Fruit fly (Drosophila melanogaster) whole organism, embryonic: Measurements from ENCODE around the gene CG12106.

Experiments
- B-H1 ChIP-seq: fragments of 200-800 bp; sonication (Bioruptor generic); IDR thresholded peaks from 3 replicates; pipeline ENCODE4 v1.3.6; 2022; ENCODE audit warnings: missing biosample characterization, missing genetic modification characterization
- Bdp1 ChIP-seq: fragments of 200-800 bp; sonication (Bioruptor generic); optimal IDR thresholded peaks from 3 replicates; lab custom pipeline; 2016; ENCODE audit warnings: missing biosample characterization, missing genetic modification characterization
- CG10321 ChIP-seq: fragments of 200-800 bp; sonication (Bioruptor generic); IDR thresholded peaks from 2 replicates; pipeline ENCODE4 v1.3.6; 2022; ENCODE audit warnings: missing biosample characterization, missing genetic modification characterization
- CG10565 ChIP-seq: fragments of 200-800 bp; sonication (Bioruptor generic); optimal IDR thresholded peaks from 3 replicates; lab custom pipeline; 2016; ENCODE audit warnings: missing biosample characterization, mild to moderate bottlenecking, missing genetic modification characterization
- CG11560 ChIP-seq: fragments of 200-800 bp; sonication (Bioruptor generic); IDR thresholded peaks from 3 replicates; pipeline ENCODE4 v1.3.6; 2022; ENCODE audit warnings: missing biosample characterization, missing genetic modification characterization
- CG11723 ChIP-seq: fragments of 200-800 bp; sonication (Bioruptor generic); optimal IDR thresholded peaks from 2 replicates; lab custom pipeline; 2017; ENCODE audit warnings: missing biosample characterization, mild to moderate bottlenecking, missing genetic modification characterization
- CG12104 ChIP-seq: fragments of 200-800 bp; sonication (Bioruptor generic); optimal IDR thresholded peaks from 3 replicates; lab custom pipeline; 2016; ENCODE audit warnings: missing biosample characterization, missing genetic modification characterization
- CG12391 ChIP-seq: fragments of 200-800 bp; sonication (Bioruptor generic); optimal IDR thresholded peaks from 3 replicates; lab custom pipeline; 2018; ENCODE audit warnings: missing biosample characterization, mild to moderate bottlenecking, missing genetic modification characterization, moderate library complexity
- CG12769 ChIP-seq: fragments of 200-800 bp; sonication (Bioruptor generic); optimal IDR thresholded peaks from 2 replicates; lab custom pipeline; 2019; ENCODE audit warnings: missing biosample characterization, mild to moderate bottlenecking, missing genetic modification characterization, moderate library complexity
- CG15514 ChIP-seq: fragments of 200-800 bp; sonication (Bioruptor generic); optimal IDR thresholded peaks from 3 replicates; lab custom pipeline; 2017; ENCODE audit warnings: missing biosample characterization, missing genetic modification characterization, mild to moderate bottlenecking, moderate library complexity, missing genetic modification reagents
- CG17829 ChIP-seq: fragments of 200-800 bp; optimal IDR thresholded peaks from 2 replicates; lab custom pipeline; 2019; ENCODE audit warnings: missing biosample characterization, mild to moderate bottlenecking, missing genetic modification characterization, moderate library complexity
- CG18011 ChIP-seq: fragments of 200-800 bp; sonication (Bioruptor generic); optimal IDR thresholded peaks from 2 replicates; lab custom pipeline; 2017; ENCODE audit warnings: missing biosample characterization, missing genetic modification characterization, mild to moderate bottlenecking, moderate library complexity, missing genotype
- CG2199 ChIP-seq: fragments of 200-800 bp; sonication (Bioruptor generic); IDR thresholded peaks from 3 replicates; pipeline ENCODE4 v1.3.6; 2022; ENCODE audit warnings: missing biosample characterization, missing genetic modification characterization
- CG30020 ChIP-seq: fragments of 200-800 bp; optimal IDR thresholded peaks from 2 replicates; lab custom pipeline; 2019; ENCODE audit warnings: missing biosample characterization, mild to moderate bottlenecking, missing genetic modification characterization, moderate library complexity
- CG3163 ChIP-seq: fragments of 200-800 bp; sonication (Bioruptor generic); optimal IDR thresholded peaks from 3 replicates; lab custom pipeline; 2016; ENCODE audit warnings: missing biosample characterization, missing genetic modification characterization
- CG32767 ChIP-seq: fragments of 200-800 bp; sonication (Bioruptor generic); IDR thresholded peaks from 2 replicates; pipeline ENCODE4 v1.3.6; 2022; ENCODE audit warnings: missing biosample characterization, missing genetic modification characterization
- CG6765 ChIP-seq: fragments of 200-800 bp; sonication (Bioruptor generic); optimal IDR thresholded peaks from 3 replicates; lab custom pipeline; 2017; ENCODE audit warnings: missing biosample characterization, mild to moderate bottlenecking, missing genetic modification characterization
- CG6791 ChIP-seq: fragments of 200-800 bp; sonication (Bioruptor generic); IDR thresholded peaks from 3 replicates; pipeline ENCODE4 v1.3.6; 2022; ENCODE audit warnings: missing biosample characterization, missing genetic modification characterization; ENCODE audit not compliant: partially characterized antibody
- Chrac-16 ChIP-seq: fragments of 200-800 bp; sonication (Bioruptor generic); optimal IDR thresholded peaks from 3 replicates; lab custom pipeline; 2016; ENCODE audit warnings: missing biosample characterization, missing genetic modification characterization
- D19A ChIP-seq: fragments of 200-800 bp; optimal IDR thresholded peaks from 3 replicates; lab custom pipeline; 2019; ENCODE audit warnings: missing biosample characterization, mild to moderate bottlenecking, missing genetic modification characterization, moderate library complexity
- Deaf1 ChIP-seq: fragments of 200-800 bp; optimal IDR thresholded peaks from 3 replicates; lab custom pipeline; 2019; ENCODE audit warnings: missing biosample characterization, mild to moderate bottlenecking, missing genetic modification characterization, moderate library complexity
- Dip3 ChIP-seq: fragments of 200-800 bp; sonication (Bioruptor generic); optimal IDR thresholded peaks from 3 replicates; lab custom pipeline; 2016; ENCODE audit warnings: missing biosample characterization, missing genetic modification characterization
- Ets65A ChIP-seq: fragments of 200-800 bp; sonication (Bioruptor generic); peaks from one replicate; lab custom pipeline; 2016; ENCODE audit warnings: missing biosample characterization, missing genetic modification characterization
- HLH3B ChIP-seq: fragments of 200-800 bp; sonication (Bioruptor generic); IDR thresholded peaks from 2 replicates; pipeline ENCODE4 v1.3.6; 2022; ENCODE audit warnings: missing biosample characterization, missing genetic modification characterization
- Hand ChIP-seq: fragments of 200-800 bp; sonication (Bioruptor generic); optimal IDR thresholded peaks from 2 replicates; lab custom pipeline; 2017; ENCODE audit warnings: mild to moderate bottlenecking, missing biosample characterization, missing genetic modification reagents, missing genetic modification characterization
- Hmr ChIP-seq: fragments of 200-800 bp; sonication (Bioruptor generic); optimal IDR thresholded peaks from 3 replicates; lab custom pipeline; 2017; ENCODE audit warnings: mild to moderate bottlenecking, missing biosample characterization, missing genetic modification reagents, missing genetic modification characterization
- Hsf ChIP-seq: fragments of 200-800 bp; sonication (Bioruptor generic); optimal IDR thresholded peaks from 3 replicates; lab custom pipeline; 2016; ENCODE audit warnings: missing biosample characterization, missing genetic modification characterization
- Kr ChIP-seq: fragments of 200-800 bp; sonication (Bioruptor generic); optimal IDR thresholded peaks from 2 replicates; lab custom pipeline; 2017; ENCODE audit warnings: missing biosample characterization, mild to moderate bottlenecking, missing genetic modification characterization
- MESR4 ChIP-seq: fragments of 200-800 bp; sonication (Bioruptor generic); optimal IDR thresholded peaks from 2 replicates; lab custom pipeline; 2018; ENCODE audit warnings: missing biosample characterization, mild to moderate bottlenecking, missing genetic modification characterization, moderate library complexity
- Med ChIP-seq: fragments of 200-800 bp; sonication (Bioruptor generic); peaks from one replicate; lab custom pipeline; 2016; ENCODE audit warnings: missing biosample characterization, missing genetic modification characterization, mild to moderate bottlenecking, inconsistent platforms, moderate library complexity
- NC2β ChIP-seq: fragments of 200-800 bp; sonication (Bioruptor generic); optimal IDR thresholded peaks from 2 replicates; lab custom pipeline; 2016; ENCODE audit warnings: missing biosample characterization, missing genetic modification characterization
- Scr ChIP-seq: fragments of 200-800 bp; sonication (Bioruptor generic); IDR thresholded peaks from 2 replicates; pipeline ENCODE4 v1.3.6; 2022; ENCODE audit warnings: missing biosample characterization, missing genetic modification characterization; ENCODE audit not compliant: partially characterized antibody
- Sin3A ChIP-seq: fragments of >200 bp; optimal IDR thresholded peaks from 2 replicates; lab custom pipeline; 2018
- Taf1 ChIP-seq: fragments of 200-800 bp; sonication (Bioruptor generic); IDR thresholded peaks from 2 replicates; pipeline ENCODE4 v1.3.6; 2022; ENCODE audit warnings: missing biosample characterization, missing genetic modification characterization
- aop ChIP-seq: fragments of 200-800 bp; sonication (Bioruptor generic); IDR thresholded peaks from 2 replicates; pipeline ENCODE4 v1.3.6; 2022; ENCODE audit warnings: missing biosample characterization, missing genetic modification characterization
- cg ChIP-seq: fragments of 200-800 bp; sonication (Bioruptor generic); optimal IDR thresholded peaks from 3 replicates; lab custom pipeline; 2019; ENCODE audit warnings: missing biosample characterization, mild to moderate bottlenecking, missing genetic modification characterization, moderate library complexity
- ci ChIP-seq: fragments of 200-800 bp; sonication (Bioruptor generic); IDR thresholded peaks from 3 replicates; pipeline ENCODE4 v1.3.6; 2022; ENCODE audit warnings: missing biosample characterization, missing genetic modification characterization
- fd64A ChIP-seq: fragments of 200-800 bp; sonication (Bioruptor generic); optimal IDR thresholded peaks from 3 replicates; lab custom pipeline; 2018; ENCODE audit warnings: missing biosample characterization, mild to moderate bottlenecking, missing genetic modification characterization
- gcm2 ChIP-seq: fragments of 200-800 bp; sonication (Bioruptor generic); optimal IDR thresholded peaks from 2 replicates; lab custom pipeline; 2016; ENCODE audit warnings: missing biosample characterization, missing genetic modification characterization
- knrl ChIP-seq: fragments of 200-800 bp; sonication (Bioruptor generic); IDR thresholded peaks from 3 replicates; pipeline ENCODE4 v1.3.6; 2022; ENCODE audit warnings: missing biosample characterization, missing genetic modification characterization; ENCODE audit not compliant: partially characterized antibody
- nom ChIP-seq: fragments of 200-800 bp; sonication (Bioruptor generic); optimal IDR thresholded peaks from 2 replicates; lab custom pipeline; 2017; ENCODE audit warnings: missing biosample characterization, missing genetic modification characterization, mild to moderate bottlenecking, moderate library complexity, missing genetic modification reagents
- pb ChIP-seq: fragments of 200-800 bp; sonication (Bioruptor generic); optimal IDR thresholded peaks from 3 replicates; lab custom pipeline; 2016; ENCODE audit warnings: missing biosample characterization, missing genetic modification characterization
- phol ChIP-seq: fragments of 200-800 bp; sonication (Bioruptor generic); optimal IDR thresholded peaks from 3 replicates; lab custom pipeline; 2018; ENCODE audit warnings: missing biosample characterization, mild to moderate bottlenecking, missing genetic modification characterization, moderate library complexity
- salm ChIP-seq: fragments of 200-800 bp; sonication (Bioruptor generic); optimal IDR thresholded peaks from 2 replicates; lab custom pipeline; 2018; ENCODE audit warnings: missing biosample characterization, mild to moderate bottlenecking, missing genetic modification characterization
- sens-2 ChIP-seq: fragments of 200-800 bp; sonication (Bioruptor generic); IDR thresholded peaks from 2 replicates; pipeline ENCODE4 v1.3.6; 2022; ENCODE audit warnings: missing biosample characterization, missing genetic modification characterization
- slbo ChIP-seq: fragments of 200-800 bp; sonication (Bioruptor generic); IDR thresholded peaks from 2 replicates; pipeline ENCODE4 v1.3.6; 2022; ENCODE audit warnings: missing biosample characterization, missing genetic modification characterization
- sna ChIP-seq: fragments of 200-800 bp; sonication (Bioruptor generic); IDR thresholded peaks from 2 replicates; pipeline ENCODE4 v1.3.6; 2022; ENCODE audit warnings: missing biosample characterization, missing genetic modification characterization; ENCODE audit not compliant: partially characterized antibody
- sqz ChIP-seq: fragments of 200-800 bp; sonication (Bioruptor generic); optimal IDR thresholded peaks from 3 replicates; lab custom pipeline; 2018; ENCODE audit warnings: missing biosample characterization, mild to moderate bottlenecking, missing genetic modification characterization
- tio ChIP-seq: fragments of 200-800 bp; sonication (Bioruptor generic); optimal IDR thresholded peaks from 2 replicates; lab custom pipeline; 2017; ENCODE audit warnings: missing biosample characterization, missing genetic modification characterization, inconsistent platforms
- trem ChIP-seq: fragments of 200-800 bp; optimal IDR thresholded peaks from 3 replicates; lab custom pipeline; 2019; ENCODE audit warnings: missing biosample characterization, mild to moderate bottlenecking, missing genetic modification characterization, moderate library complexity
- tup ChIP-seq: fragments of 200-800 bp; sonication (Bioruptor generic); optimal IDR thresholded peaks from 2 replicates; lab custom pipeline; 2016; ENCODE audit warnings: missing biosample characterization, mild to moderate bottlenecking, missing genetic modification characterization, moderate library complexity

Gene CG12106

DNA sequence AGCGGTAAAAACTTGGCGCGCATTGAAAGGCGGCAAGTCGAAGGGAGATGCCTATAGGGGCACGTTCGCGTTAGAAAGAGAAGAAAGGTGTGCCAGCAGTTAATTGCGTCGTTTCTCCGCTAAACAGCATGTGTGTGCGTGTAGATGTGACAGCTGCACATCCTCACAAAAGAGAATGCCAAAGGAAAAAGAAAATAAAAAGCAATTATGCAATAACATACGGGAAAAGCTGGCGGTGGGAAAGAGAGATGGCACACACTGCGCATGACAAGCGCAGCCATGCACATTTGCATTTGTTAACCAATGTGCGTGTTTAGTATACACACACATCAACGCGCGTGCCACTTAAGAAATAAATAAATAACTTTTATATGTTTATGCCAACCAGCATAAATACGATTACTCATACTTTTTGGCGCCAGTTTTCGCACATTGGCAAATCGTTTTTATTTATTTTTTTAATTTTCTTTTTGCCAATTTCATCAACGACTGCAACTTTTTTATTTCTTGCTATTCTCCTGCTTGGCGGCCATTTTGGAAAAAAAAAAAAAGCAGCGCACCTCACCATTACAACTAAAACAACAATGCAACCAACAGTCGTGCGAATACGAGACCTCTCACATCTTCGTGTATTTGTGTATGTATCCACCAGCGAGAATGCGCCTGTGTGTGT, 37.8 kb upstream of the CG12106 start (continued):
- TF ChIP-seq CG11723 (GFP tag; lab: Kevin White, UChicago) (no peak), salm (tag; lab: Kevin White, UChicago) (no peak), tio (GFP tag; lab: Kevin White, UChicago) (no peak), CG15514 (GFP tag; lab: Kevin White, UChicago) (no peak), Ets65A (GFP tag; lab: Kevin White, UChicago) (peak; percentile 4), aop (no peak), CG6791 (GFP tag; lab: Robert Waterston, UW) (no peak), ci (0 out of 3 replicates have a peak, but pooled peaks have one; percentile 21), CG12769 (tag; lab: Kevin White, UChicago) (no peak), phol (tag; lab: Kevin White, UChicago) (peak; percentile 71), Bdp1 (no peak), CG18011 (no peak), CG3163 (no peak), CG2199 (GFP tag; lab: Robert Waterston, UW) (no peak), Hsf (GFP tag; lab: Kevin White, UChicago) (no peak), CG12391 (tag; lab: Kevin White, UChicago) (no peak), MESR4 (GFP tag; lab: Kevin White, UChicago) (no peak), sna (no peak), sqz (GFP tag; lab: Kevin White, UChicago) (peak; percentile 59), CG6765 (GFP tag; lab: Kevin White, UChicago) (no peak), D19A (tag; lab: Kevin White, UChicago) (no peak), HLH3B (no peak), Hand (no peak), Deaf1 (tag; lab: Kevin White, UChicago) (peak; percentile 81), Taf1 (GFP tag; lab: Robert Waterston, UW) (no peak), trem (tag; lab: Kevin White, UChicago) (no peak), knrl (GFP tag; lab: Robert Waterston, UW) (no peak), CG10321 (peak; percentile 94), CG10565 (GFP tag; lab: Kevin White, UChicago) (no peak), B-H1 (GFP tag; lab: Robert Waterston, UW) (no peak), Med (GFP tag; lab: Kevin White, UChicago) (peak; percentile 73), CG11560 (no peak), NC2β (no peak), fd64A (GFP tag; lab: Kevin White, UChicago) (no peak), cg (GFP tag; lab: Kevin White, UChicago) (peak; percentile 69), Scr (GFP tag; lab: Robert Waterston, UW) (no peak), CG32767 (peak; percentile 89), slbo (GFP tag; lab: Robert Waterston, UW) (no peak), CG12104 (GFP tag; lab: Kevin White, UChicago) (peak; percentile 15), gcm2 (GFP tag; lab: Kevin White, UChicago) (no peak), nom (GFP tag; lab: Kevin White, UChicago) (peak; percentile 49), Kr (no peak), Hmr (no peak), Dip3 (GFP tag; lab: Kevin White, UChicago) (no peak), Chrac-16 (GFP tag; lab: Kevin White, UChicago) (no peak), sens-2 (GFP tag; lab: Robert Waterston, UW) (no peak), CG30020 (no peak), tup (no peak), pb (GFP tag; lab: Kevin White, UChicago) (no peak), Sin3A (lab: Kevin White, UChicago) (no peak), CG17829 (tag; lab: Kevin White, UChicago) (no peak)
